Fruit fly (Drosophila melanogaster) whole organism, prepupa: ENCODE measurements around the gene Pgant6.

Experiments used
- Blimp-1 ChIP-seq: fragments of 200-800 bp; sonication (Bioruptor generic); optimal IDR thresholded peaks from 3 replicates; lab custom pipeline; 2017; ENCODE audit warnings: missing biosample characterization, missing genetic modification characterization, mild to moderate bottlenecking, moderate library complexity, missing genetic modification reagents
- CG10631 ChIP-seq: fragments of 200-800 bp; sonication (Bioruptor generic); optimal IDR thresholded peaks from 2 replicates; lab custom pipeline; 2016; ENCODE audit warnings: missing biosample characterization, missing genetic modification characterization
- CG10669 ChIP-seq: fragments of 200-800 bp; sonication (Bioruptor generic); optimal IDR thresholded peaks from 3 replicates; lab custom pipeline; 2018; ENCODE audit warnings: missing biosample characterization, mild to moderate bottlenecking, missing genetic modification characterization, moderate library complexity
- CG11294 ChIP-seq: fragments of 200-800 bp; sonication (Bioruptor generic); IDR thresholded peaks from 2 replicates; pipeline ENCODE4 v1.3.6; 2022; ENCODE audit warnings: missing biosample characterization, missing genetic modification characterization
- CG15336 ChIP-seq: fragments of 200-800 bp; sonication (Bioruptor generic); IDR thresholded peaks from 2 replicates; pipeline ENCODE4 v1.3.6; 2022; ENCODE audit warnings: missing biosample characterization, missing genetic modification characterization
- CG1621 ChIP-seq: fragments of 200-800 bp; sonication (Bioruptor generic); optimal IDR thresholded peaks from 3 replicates; lab custom pipeline; 2018; ENCODE audit warnings: missing biosample characterization, mild to moderate bottlenecking, missing genetic modification characterization
- CG16779 ChIP-seq: fragments of 200-800 bp; sonication (Bioruptor generic); optimal IDR thresholded peaks from 3 replicates; lab custom pipeline; 2017; ENCODE audit warnings: missing biosample characterization, mild to moderate bottlenecking, missing genetic modification characterization
- CG3032 ChIP-seq: fragments of 200-800 bp; optimal IDR thresholded peaks from 2 replicates; lab custom pipeline; 2019; ENCODE audit warnings: missing biosample characterization, mild to moderate bottlenecking, missing genetic modification characterization, moderate library complexity
- CG31627 ChIP-seq: fragments of 200-800 bp; sonication (Bioruptor generic); optimal IDR thresholded peaks from 3 replicates; lab custom pipeline; 2016; ENCODE audit warnings: missing biosample characterization, missing genetic modification characterization
- CG3919 ChIP-seq: fragments of 200-800 bp; sonication (Bioruptor generic); optimal IDR thresholded peaks from 3 replicates; lab custom pipeline; 2016; ENCODE audit warnings: missing biosample characterization, missing genetic modification characterization
- CG4318 ChIP-seq: fragments of 200-800 bp; sonication (Bioruptor generic); optimal IDR thresholded peaks from 3 replicates; lab custom pipeline; 2017; ENCODE audit warnings: missing biosample characterization, mild to moderate bottlenecking, missing genetic modification characterization
- CG6163 ChIP-seq: fragments of 200-800 bp; sonication (Bioruptor generic); IDR thresholded peaks from 3 replicates; pipeline ENCODE4 v1.3.6; 2022; ENCODE audit warnings: missing biosample characterization, missing genetic modification characterization
- CG6276 ChIP-seq: fragments of 200-800 bp; sonication (Bioruptor generic); optimal IDR thresholded peaks from 2 replicates; lab custom pipeline; 2017; ENCODE audit warnings: missing biosample characterization, mild to moderate bottlenecking, missing genetic modification characterization
- CG6792 ChIP-seq: fragments of 200-800 bp; sonication (Bioruptor generic); optimal IDR thresholded peaks from 3 replicates; lab custom pipeline; 2016; ENCODE audit warnings: missing biosample characterization, missing genetic modification characterization
- CG7368 ChIP-seq: fragments of 200-800 bp; sonication (Bioruptor generic); optimal IDR thresholded peaks from 3 replicates; lab custom pipeline; 2016; ENCODE audit warnings: missing biosample characterization, missing genetic modification characterization
- CG8119 ChIP-seq: fragments of 200-800 bp; sonication (Bioruptor generic); IDR thresholded peaks from 3 replicates; pipeline ENCODE4 v1.3.6; 2022; ENCODE audit warnings: missing biosample characterization, missing genetic modification characterization
- CG8632 ChIP-seq: fragments of 200-800 bp; sonication (Bioruptor generic); optimal IDR thresholded peaks from 3 replicates; lab custom pipeline; 2016; ENCODE audit warnings: missing biosample characterization, missing genetic modification characterization
- CG9139 ChIP-seq: fragments of 200-800 bp; sonication (Bioruptor generic); optimal IDR thresholded peaks from 3 replicates; lab custom pipeline; 2017; ENCODE audit warnings: missing biosample characterization, mild to moderate bottlenecking, missing genetic modification characterization
- Eip75B ChIP-seq: fragments of 200-800 bp; sonication (Bioruptor generic); optimal IDR thresholded peaks from 3 replicates; lab custom pipeline; 2016; ENCODE audit warnings: missing biosample characterization, missing genetic modification characterization
- Eip78C ChIP-seq: fragments of 200-800 bp; sonication (Bioruptor generic); peaks from one replicate; lab custom pipeline; 2016; ENCODE audit warnings: missing biosample characterization, missing genetic modification characterization
- Eip93F ChIP-seq: fragments of 200-800 bp; sonication (Bioruptor generic); optimal IDR thresholded peaks from 2 replicates; lab custom pipeline; 2016; ENCODE audit warnings: missing biosample characterization, mild to moderate bottlenecking, missing genetic modification characterization
- Ets21C ChIP-seq: fragments of 200-800 bp; sonication (Bioruptor generic); optimal IDR thresholded peaks from 3 replicates; lab custom pipeline; 2016; ENCODE audit warnings: missing biosample characterization, missing genetic modification characterization
- Ets96B ChIP-seq: fragments of 200-800 bp; optimal IDR thresholded peaks from 2 replicates; lab custom pipeline; 2019; ENCODE audit warnings: missing biosample characterization, mild to moderate bottlenecking, missing genetic modification characterization, moderate library complexity
- Gug ChIP-seq: fragments of 200-800 bp; sonication (Bioruptor generic); IDR thresholded peaks from 2 replicates; pipeline ENCODE4 v1.3.6; 2022; ENCODE audit warnings: missing biosample characterization, missing genetic modification characterization
- Hr39 ChIP-seq: fragments of 200-800 bp; sonication (Bioruptor generic); optimal IDR thresholded peaks from 2 replicates; lab custom pipeline; 2016; ENCODE audit warnings: missing biosample characterization, missing genetic modification characterization
- Hr4 ChIP-seq: fragments of 200-800 bp; sonication (Bioruptor generic); optimal IDR thresholded peaks from 3 replicates; lab custom pipeline; 2016; ENCODE audit warnings: missing biosample characterization, missing genetic modification characterization
- Met ChIP-seq: fragments of 200-800 bp; sonication (Bioruptor generic); optimal IDR thresholded peaks from 3 replicates; lab custom pipeline; 2016; ENCODE audit warnings: missing biosample characterization, missing genetic modification characterization
- OdsH ChIP-seq: fragments of 200-800 bp; sonication (Bioruptor generic); optimal IDR thresholded peaks from 3 replicates; lab custom pipeline; 2016; ENCODE audit warnings: missing biosample characterization, missing genetic modification characterization
- Sox102F ChIP-seq: fragments of 200-800 bp; sonication (Bioruptor generic); optimal IDR thresholded peaks from 2 replicates; lab custom pipeline; 2016; ENCODE audit warnings: missing biosample characterization, mild to moderate bottlenecking, missing genetic modification characterization
- Sox15 ChIP-seq: fragments of 200-800 bp; sonication (Bioruptor generic); optimal IDR thresholded peaks from 3 replicates; lab custom pipeline; 2016; ENCODE audit warnings: missing biosample characterization, missing genetic modification characterization
- achi ChIP-seq: fragments of 200-800 bp; sonication (Bioruptor generic); optimal IDR thresholded peaks from 3 replicates; lab custom pipeline; 2016; ENCODE audit warnings: missing biosample characterization, missing genetic modification characterization
- cyc ChIP-seq: fragments of 200-800 bp; sonication (Bioruptor generic); optimal IDR thresholded peaks from 3 replicates; lab custom pipeline; 2016; ENCODE audit warnings: missing biosample characterization, missing genetic modification characterization
- dsx ChIP-seq: fragments of 200-800 bp; optimal IDR thresholded peaks from 3 replicates; lab custom pipeline; 2019; ENCODE audit warnings: missing biosample characterization, mild to moderate bottlenecking, missing genetic modification characterization, moderate library complexity; ENCODE audit not compliant: poor library complexity, severe bottlenecking
- eg ChIP-seq: fragments of 200-800 bp; sonication (Bioruptor generic); IDR thresholded peaks from 3 replicates; pipeline ENCODE4 v1.3.6; 2022; ENCODE audit warnings: missing biosample characterization, missing genetic modification characterization
- fd85E ChIP-seq: fragments of 200-800 bp; sonication (Bioruptor generic); optimal IDR thresholded peaks from 3 replicates; lab custom pipeline; 2016; ENCODE audit warnings: missing biosample characterization, missing genetic modification characterization
- fkh ChIP-seq: fragments of 200-800 bp; sonication (Bioruptor generic); optimal IDR thresholded peaks from 3 replicates; lab custom pipeline; 2017; ENCODE audit warnings: missing biosample characterization, mild to moderate bottlenecking, missing genetic modification characterization, moderate library complexity
- spab ChIP-seq: fragments of 200-800 bp; sonication (Bioruptor generic); optimal IDR thresholded peaks from 2 replicates; lab custom pipeline; 2017; ENCODE audit warnings: missing biosample characterization, mild to moderate bottlenecking, missing genetic modification characterization, missing genetic modification reagents
- svp ChIP-seq: fragments of 200-800 bp; sonication (Bioruptor generic); peaks from one replicate; lab custom pipeline; 2016; ENCODE audit warnings: missing biosample characterization, missing genetic modification characterization

Gene Pgant6

DNA sequence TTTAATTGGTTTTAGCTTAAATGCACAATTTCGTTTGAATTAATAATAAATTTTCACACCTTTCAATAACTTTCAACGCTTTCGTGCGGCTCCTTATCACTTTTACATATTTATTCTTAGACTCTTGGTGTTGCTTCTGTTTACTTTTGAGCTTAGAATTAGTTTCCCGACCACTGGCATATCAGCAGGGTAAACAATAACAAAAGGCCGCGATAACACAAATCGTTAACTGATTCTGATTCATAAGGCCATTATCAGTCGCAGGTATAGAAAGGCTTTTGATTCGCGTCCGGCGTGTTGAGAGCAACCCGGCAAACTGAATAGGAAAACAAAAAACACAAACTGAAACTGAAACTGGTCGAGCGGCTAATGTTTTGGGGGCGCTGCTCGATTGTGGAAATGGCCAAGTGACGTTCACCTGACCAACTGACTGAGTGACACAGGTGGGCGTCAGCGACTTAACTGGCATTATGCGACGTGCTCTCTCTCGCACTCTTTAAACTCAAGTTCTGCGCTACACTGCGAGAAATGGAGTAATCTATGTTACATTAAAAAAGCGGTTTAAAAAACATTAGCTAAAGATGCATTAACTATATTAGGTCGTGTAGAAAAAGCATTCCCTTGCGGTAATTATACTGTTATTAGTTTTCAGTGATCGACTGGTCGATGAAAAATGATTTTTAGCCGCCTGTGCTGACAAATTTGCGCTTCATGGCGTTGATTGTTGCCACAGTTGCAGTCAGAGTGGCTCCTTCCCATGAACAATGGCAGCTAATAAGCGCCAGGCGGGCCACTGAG is 47.5 kb upstream of the Pgant6 start (continued):
- TF ChIP-seq CG16779 (tag; lab: Kevin White, UChicago) (no peak), Sox102F (no peak), Sox15 (GFP tag; lab: Kevin White, UChicago) (no peak), Hr39 (GFP tag; lab: Kevin White, UChicago) (peak; percentile 13), OdsH (GFP tag; lab: Kevin White, UChicago) (peak; percentile 50), Blimp-1 (GFP tag; lab: Kevin White, UChicago) (no peak), eg (GFP tag; lab: Robert Waterston, UW) (peak; percentile 61; the same call in 1 of the 3 replicates), CG1621 (tag; lab: Kevin White, UChicago) (no peak), CG10669 (GFP tag; lab: Kevin White, UChicago) (no peak), svp (GFP tag; lab: Kevin White, UChicago) (peak; percentile 61), CG3032 (no peak), fkh (GFP tag; lab: Kevin White, UChicago) (peak; percentile 75), CG11294 (GFP tag; lab: Robert Waterston, UW) (no peak), CG3919 (GFP tag; lab: Kevin White, UChicago) (no peak), CG7368 (GFP tag; lab: Kevin White, UChicago) (no peak), CG10631 (no peak), Hr4 (GFP tag; lab: Kevin White, UChicago) (peak; percentile 56), Eip78C (peak; percentile 33), CG8119 (GFP tag; lab: Robert Waterston, UW) (peak; percentile 48; the same call in 2 of the 3 replicates), CG4318 (peak; percentile 15), Ets96B (tag; lab: Kevin White, UChicago) (no peak), achi (GFP tag; lab: Kevin White, UChicago) (peak; percentile 35), Ets21C (GFP tag; lab: Kevin White, UChicago) (no peak), Gug (GFP tag; lab: Robert Waterston, UW) (peak; percentile 46; the same call in 1 of the 2 replicates), fd85E (GFP tag; lab: Kevin White, UChicago) (no peak), dsx (no peak), CG15336 (GFP tag; lab: Robert Waterston, UW) (peak; percentile 67), Eip93F (GFP tag; lab: Kevin White, UChicago) (no peak), CG6792 (no peak), spab (GFP tag; lab: Kevin White, UChicago) (no peak), cyc (GFP tag; lab: Kevin White, UChicago) (no peak), CG6163 (GFP tag; lab: Robert Waterston, UW) (no peak)

DNA sequence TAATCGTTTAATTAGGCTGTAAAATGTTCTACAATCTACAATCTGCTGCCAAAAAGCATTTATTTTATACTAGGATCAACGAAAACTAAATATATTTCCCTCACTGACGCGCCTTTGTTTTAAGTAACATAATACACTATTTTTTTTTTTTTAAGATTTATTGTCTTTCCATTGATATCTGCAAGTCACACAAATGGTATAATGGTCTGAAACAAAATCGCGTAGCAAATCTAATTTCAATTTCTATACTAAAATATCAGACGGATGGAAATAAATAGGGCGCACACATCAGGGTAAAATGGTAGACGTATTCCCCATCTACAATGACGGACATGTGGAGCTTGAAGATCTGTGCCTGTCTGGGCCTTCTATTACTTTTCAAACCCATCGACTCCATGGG is 42.6 kb upstream of the Pgant6 start, which contains the start of gene Acp62F:
Acp62F (plus strand) TSS at position 301 of the 400 bp plus-strand sequence.
- TF ChIP-seq Eip93F (GFP tag; lab: Kevin White, UChicago) (no peak), CG6276 (GFP tag; lab: Kevin White, UChicago) (no peak), Met (GFP tag; lab: Kevin White, UChicago) (no peak), achi (GFP tag; lab: Kevin White, UChicago) (no peak), Eip75B (GFP tag; lab: Kevin White, UChicago) (no peak), eg (GFP tag; lab: Robert Waterston, UW) (no peak), CG10669 (GFP tag; lab: Kevin White, UChicago) (no peak), CG1621 (tag; lab: Kevin White, UChicago) (no peak), CG9139 (GFP tag; lab: Kevin White, UChicago) (no peak), CG31627 (no peak), CG6792 (no peak), CG11294 (GFP tag; lab: Robert Waterston, UW) (no peak), dsx (no peak), fkh (GFP tag; lab: Kevin White, UChicago) (no peak), CG3919 (GFP tag; lab: Kevin White, UChicago) (no peak), CG8632 (GFP tag; lab: Kevin White, UChicago) (no peak)
